Worm (Caenorhabditis elegans): ENCODE results near the gene str-227.

str-227 gene

DNA sequence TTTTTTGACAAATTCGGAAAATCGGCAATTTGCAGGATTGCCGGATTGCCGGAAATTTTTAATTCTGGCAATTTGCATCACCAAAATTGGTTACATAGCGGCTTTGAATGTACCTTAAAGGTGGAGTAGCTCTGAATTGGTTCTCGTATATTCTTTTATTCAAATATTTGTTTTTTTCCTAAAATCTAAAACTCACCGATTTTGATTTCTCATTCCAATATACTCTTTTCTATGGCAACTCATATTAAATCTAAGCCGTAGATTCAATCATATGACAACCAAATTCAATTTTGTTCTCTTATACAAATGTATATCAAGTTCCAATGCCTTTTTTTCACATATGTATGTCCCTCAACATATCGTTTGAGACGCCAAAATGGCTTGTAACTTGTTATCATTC lies 31.6 kb downstream of the str-227 start, which contains the start of gene sri-21:
sri-21 (plus strand) TSS at position 301 of the 400 bp plus-strand sequence.
- no peak for TF ChIP-seq mcd-1 (GFP tag; IDR thresholded peaks at IDR 0.05)
- TF ChIP-seq unc-130 (GFP tag; optimal IDR thresholded peaks at IDR 0.05) = no peak
- TF ChIP-seq lin-26 (GFP tag; IDR thresholded peaks at IDR 0.05) = no peak
- TF ChIP-seq lin-40 (tag; optimal IDR thresholded peaks at IDR 0.05) = no peak
- TF ChIP-seq F39B2.1 (GFP tag; IDR thresholded peaks at IDR 0.05) = no peak
- no peak for TF ChIP-seq madf-6 (GFP tag; IDR thresholded peaks at IDR 0.05)

DNA sequence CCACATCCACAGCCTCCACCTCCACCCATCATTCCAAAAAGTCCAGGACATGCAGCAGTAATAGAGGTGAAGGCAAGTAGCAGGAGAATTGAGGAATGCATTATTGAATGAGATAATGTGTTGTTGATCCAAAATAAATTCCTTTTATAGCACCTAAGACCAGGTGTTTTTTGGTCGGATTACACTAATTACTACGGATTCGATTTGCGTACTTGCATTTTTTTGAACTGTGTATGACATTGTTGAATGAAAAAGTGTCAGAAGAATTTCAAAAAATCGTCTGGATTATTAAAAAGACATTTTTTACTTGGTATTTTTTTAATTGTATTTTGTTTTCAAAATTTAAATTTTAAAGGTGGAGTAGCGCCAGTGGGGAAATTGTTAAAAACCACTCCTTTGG lies 33.8 kb downstream of the str-227 start, which contains the start of gene grl-28:
grl-28 (minus strand) TSS at position 101 of the 400 bp plus-strand sequence.
- no peak for TF ChIP-seq F49E8.2 (tag; optimal IDR thresholded peaks at IDR 0.05; ENCODE audit: insufficient read depth)
- no peak for TF ChIP-seq K11D2.4 (GFP tag; IDR thresholded peaks at IDR 0.05)
- TF ChIP-seq rec-8 (tag; optimal IDR thresholded peaks at IDR 0.05) = no peak
- no peak for TF ChIP-seq attf-6 (GFP tag; IDR thresholded peaks at IDR 0.05)
- no peak for TF ChIP-seq unc-62 (GFP tag; optimal IDR thresholded peaks at IDR 0.05)
- TF ChIP-seq cebp-2 (GFP tag; IDR thresholded peaks at IDR 0.05) = no peak
- no peak for TF ChIP-seq sdz-38 (tag; optimal IDR thresholded peaks at IDR 0.05)
- TF ChIP-seq F39B2.1 (GFP tag; IDR thresholded peaks at IDR 0.05) = no peak
- no peak for TF ChIP-seq B0336.3 (GFP tag; IDR thresholded peaks at IDR 0.05)
- TF ChIP-seq Y67H2A.10 (GFP tag; conservative IDR thresholded peaks at IDR 0.05) = no peak

DNA sequence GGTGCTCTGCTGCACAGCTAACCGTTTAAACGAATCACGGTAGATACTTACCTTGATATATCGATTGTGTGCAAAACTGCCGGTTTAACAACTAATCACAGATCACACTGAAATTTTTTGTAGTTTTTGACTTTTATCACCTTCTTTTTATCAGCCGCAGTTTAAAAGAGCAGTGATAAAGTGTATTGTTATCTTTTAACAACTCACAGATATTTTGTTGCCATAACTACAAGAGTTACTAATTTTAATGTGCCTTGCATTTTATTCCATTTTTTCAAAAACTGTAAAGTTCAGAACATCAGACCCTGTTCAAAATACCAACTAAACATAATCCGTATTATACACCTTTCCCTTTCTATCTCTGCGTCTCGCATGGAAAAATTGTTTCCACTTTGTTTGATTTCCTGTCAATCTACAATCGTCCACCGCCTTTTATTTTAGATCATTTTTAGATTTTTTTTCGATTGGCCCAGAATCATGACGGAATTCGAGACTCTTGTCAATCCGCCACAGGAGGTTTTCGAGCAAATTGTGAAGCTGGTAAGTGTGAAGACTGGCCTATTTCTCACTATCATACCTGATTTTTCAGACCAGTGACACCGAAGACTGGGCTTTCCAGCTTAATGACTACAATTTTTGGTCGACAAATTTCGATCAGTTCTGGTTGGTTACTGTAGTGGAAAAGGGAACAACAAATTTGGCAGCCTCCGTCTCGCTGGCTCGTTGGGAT lies 34.9 kb downstream of the str-227 start, which contains the start of gene T24A6.20:
T24A6.20 (plus strand) TSS at position 395 of the 730 bp plus-strand sequence.
- TF ChIP-seq aptf-2 (GFP tag; conservative IDR thresholded peaks at IDR 0.05) = no peak
- TF ChIP-seq ceh-100 (GFP tag; IDR thresholded peaks at IDR 0.05) = no peak
- no peak for TF ChIP-seq Y95B8A.8 (GFP tag; IDR thresholded peaks at IDR 0.05)
- no peak for TF ChIP-seq nhr-120 (GFP tag; IDR thresholded peaks at IDR 0.05)
- no peak for TF ChIP-seq lsl-1 (GFP tag; optimal IDR thresholded peaks at IDR 0.05)
- TF ChIP-seq nhr-80 (tag; optimal IDR thresholded peaks at IDR 0.05) = peak; percentile 56
- TF ChIP-seq akir-1 (GFP tag; optimal IDR thresholded peaks at IDR 0.05) = no peak
- TF ChIP-seq ceh-79 (tag; optimal IDR thresholded peaks at IDR 0.05) = no peak

DNA sequence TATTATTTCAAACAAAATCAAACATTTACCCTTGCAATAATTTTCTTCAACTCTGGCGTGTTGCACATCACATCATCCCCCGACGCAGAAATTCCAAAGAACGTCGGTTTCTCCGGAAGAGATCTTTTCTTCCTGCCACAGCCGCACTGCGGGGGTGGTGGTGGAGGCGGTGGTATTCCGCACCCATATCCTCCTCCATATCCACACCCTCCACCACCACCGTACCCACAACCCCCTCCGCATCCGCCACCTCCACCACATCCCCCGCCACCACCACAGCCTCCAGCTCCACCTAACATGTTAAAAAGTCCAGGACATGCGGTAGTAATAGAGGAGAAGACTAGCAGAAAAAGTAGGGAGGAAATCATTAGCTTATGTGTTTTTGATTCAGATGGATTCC lies 36.9 kb downstream of the str-227 start, which contains the start of gene grl-29:
grl-29 (minus strand) TSS at position 368 of the 400 bp plus-strand sequence.
- TF ChIP-seq hlh-12 (tag; optimal IDR thresholded peaks at IDR 0.05) (no peak), D2030.7 (GFP tag; IDR thresholded peaks at IDR 0.05) (no peak), egrh-3 (GFP tag; IDR thresholded peaks at IDR 0.05) (peak; percentile 74; the same call in 1 of the 2 replicates), Y53G8AR.9 (GFP tag; conservative IDR thresholded peaks at IDR 0.05) (no peak), atf-7 (tag; optimal IDR thresholded peaks at IDR 0.05) (no peak), lag-1 (GFP tag; IDR thresholded peaks at IDR 0.05) (no peak), K11D2.4 (GFP tag; IDR thresholded peaks at IDR 0.05) (no peak), madf-3 (GFP tag; IDR thresholded peaks at IDR 0.05) (no peak), ekl-4 (GFP tag; IDR thresholded peaks at IDR 0.05) (no peak), zfh-2 (GFP tag; conservative IDR thresholded peaks at IDR 0.05) (peak; percentile 85), xnd-1 (tag; optimal IDR thresholded peaks at IDR 0.05) (no peak), B0035.1 (tag; optimal IDR thresholded peaks at IDR 0.05) (no peak), snpc-1.3 (tag; optimal IDR thresholded peaks at IDR 0.05; ENCODE audit: insufficient read depth) (no peak)
